Worm (Caenorhabditis elegans) whole organism, L4 larva: ENCODE results near the gene T05G5.1.
A peak's percentile ranks its signal among the peaks of the same experiment; 100 is the strongest.

Experiments
- F37D6.2 ChIP-seq: sonication (generic microtip); optimal IDR thresholded peaks from 2 replicates; lab custom pipeline; 2016; ENCODE audit warnings: mild to moderate bottlenecking, missing genetic modification characterization, missing compliant biosample characterization
- F44E2.7 ChIP-seq: fragments of 200-800 bp; sonication (Bioruptor generic); IDR thresholded peaks from 2 replicates; pipeline ENCODE4 v2.1.2; 2022; ENCODE audit warnings: missing genetic modification characterization, missing compliant biosample characterization
- T26A8.4 ChIP-seq: fragments of 200-800 bp; sonication (Bioruptor generic); IDR thresholded peaks from 2 replicates; pipeline ENCODE4 v1.3.6; 2022; ENCODE audit warnings: missing genetic modification characterization, missing compliant biosample characterization
- Y48G9A.11 ChIP-seq: fragments of 200-800 bp; sonication (Bioruptor generic); IDR thresholded peaks from 2 replicates; pipeline ENCODE4 v1.3.6; 2022; ENCODE audit warnings: missing genetic modification reagents, missing genetic modification characterization, missing compliant biosample characterization
- aha-1 ChIP-seq: fragments of 150-350 bp; peaks from one replicate; lab custom pipeline; 2014; ENCODE audit warnings: missing biosample characterization, missing genetic modification characterization
- aly-2 ChIP-seq: sonication (generic microtip); optimal IDR thresholded peaks from 2 replicates; lab custom pipeline; 2018; ENCODE audit warnings: missing biosample characterization, missing genetic modification characterization
- ama-1 ChIP-seq: fragments of 150-350 bp; optimal IDR thresholded peaks from 2 replicates; lab custom pipeline; 2014; ENCODE audit warnings: inconsistent platforms, mixed read lengths
- attf-4 ChIP-seq: sonication (generic microtip); optimal IDR thresholded peaks from 3 replicates; lab custom pipeline; 2017; ENCODE audit warnings: missing biosample characterization, missing genetic modification characterization
- ceh-32 ChIP-seq: sonication (generic microtip); optimal IDR thresholded peaks from 2 replicates; lab custom pipeline; 2016; ENCODE audit warnings: mild to moderate bottlenecking, missing genetic modification characterization, missing compliant biosample characterization; ENCODE audit not compliant: poor library complexity
- daf-16 ChIP-seq, 3 experiments: sonication (generic microtip); optimal IDR thresholded peaks; 2 replicates each; lab custom pipeline; 2016 to 2017; ENCODE audit warnings: missing genetic modification characterization in 3 of 3, missing genetic modification reagents in 3 of 3, mild to moderate bottlenecking in 2 of 3, missing compliant biosample characterization in 2 of 3, missing biosample characterization in 1 of 3, moderate library complexity in 1 of 3
- dmd-6 ChIP-seq: fragments of 200-800 bp; sonication (Bioruptor generic); IDR thresholded peaks from 2 replicates; pipeline ENCODE4 v1.3.6; 2022; ENCODE audit warnings: missing genetic modification reagents, missing genetic modification characterization, missing compliant biosample characterization
- egl-43 ChIP-seq: fragments of 200-800 bp; sonication (Bioruptor generic); IDR thresholded peaks from 2 replicates; pipeline ENCODE4 v1.3.6; 2022; ENCODE audit warnings: missing genetic modification reagents, missing genetic modification characterization, missing compliant biosample characterization
- fkh-10 ChIP-seq: fragments of 150-350 bp; optimal IDR thresholded peaks from 2 replicates; lab custom pipeline; 2014; ENCODE audit warnings: missing biosample characterization, missing genetic modification reagents, missing genetic modification characterization
- fos-1 ChIP-seq: fragments of 150-350 bp; optimal IDR thresholded peaks from 2 replicates; lab custom pipeline; 2014; ENCODE audit warnings: missing biosample characterization, missing genetic modification characterization
- gei-8 ChIP-seq: fragments of 200-800 bp; sonication (Bioruptor generic); optimal IDR thresholded peaks from 2 replicates; lab custom pipeline; 2018; ENCODE audit warnings: mild to moderate bottlenecking, missing genetic modification characterization, missing compliant biosample characterization
- hlh-11 ChIP-seq: fragments of 200-800 bp; sonication (Bioruptor generic); optimal IDR thresholded peaks from 2 replicates; lab custom pipeline; 2018; ENCODE audit warnings: mild to moderate bottlenecking, missing genetic modification characterization, missing compliant biosample characterization
- hlh-30 ChIP-seq: sonication (generic microtip); optimal IDR thresholded peaks from 2 replicates; lab custom pipeline; 2017; ENCODE audit warnings: antibody characterized with exemption, mild to moderate bottlenecking, missing genetic modification characterization, missing compliant biosample characterization; ENCODE audit not compliant: insufficient read depth
- hmg-1.1 ChIP-seq: fragments of 200-800 bp; sonication (Bioruptor generic); IDR thresholded peaks from 2 replicates; pipeline ENCODE4 v1.3.6; 2022; ENCODE audit warnings: missing genetic modification reagents, missing genetic modification characterization, missing compliant biosample characterization
- jun-1 ChIP-seq: fragments of 150-350 bp; optimal IDR thresholded peaks from 2 replicates; lab custom pipeline; 2014; ENCODE audit warnings: missing biosample characterization, missing genetic modification reagents, missing genetic modification characterization
- lim-7 ChIP-seq: fragments of 200-800 bp; sonication (Bioruptor generic); IDR thresholded peaks from 2 replicates; pipeline ENCODE4 v1.3.6; 2022; ENCODE audit warnings: missing genetic modification characterization, missing compliant biosample characterization
- lin-15B ChIP-seq: fragments of 150-350 bp; sonication (generic microtip); optimal IDR thresholded peaks from 3 replicates; lab custom pipeline; 2014; ENCODE audit warnings: missing biosample characterization, missing genetic modification characterization
- lin-38 ChIP-seq: fragments of 200-800 bp; sonication (Bioruptor generic); IDR thresholded peaks from 2 replicates; pipeline ENCODE4 v1.3.6; 2022; ENCODE audit warnings: missing genetic modification reagents, missing genetic modification characterization, missing compliant biosample characterization
- lir-3 ChIP-seq: sonication (generic microtip); optimal IDR thresholded peaks from 2 replicates; lab custom pipeline; 2016; ENCODE audit warnings: mild to moderate bottlenecking, missing genetic modification characterization, missing compliant biosample characterization
- lsy-2 ChIP-seq, 2 experiments: fragments of 150-350 bp in 1 of 2; sonication (generic microtip) in 1 of 2; optimal IDR thresholded peaks; 2 replicates each; lab custom pipeline; 2014 to 2017; ENCODE audit warnings: missing biosample characterization in 2 of 2, missing genetic modification characterization in 2 of 2
- mdl-1 ChIP-seq, 2 experiments: fragments of 150-350 bp in 1 of 2; sonication (generic microtip) in 1 of 2; optimal IDR thresholded peaks; 2 replicates each; lab custom pipeline; 2014 to 2017; ENCODE audit warnings: missing biosample characterization in 2 of 2, missing genetic modification characterization in 2 of 2
- mep-1 ChIP-seq: fragments of 150-350 bp; sonication (generic microtip); optimal IDR thresholded peaks from 3 replicates; lab custom pipeline; 2014; ENCODE audit warnings: missing biosample characterization, missing genetic modification characterization
- mes-2 ChIP-seq: sonication (generic microtip); optimal IDR thresholded peaks from 2 replicates; lab custom pipeline; 2016; ENCODE audit warnings: missing genotype, mild to moderate bottlenecking, missing genetic modification characterization, missing compliant biosample characterization; ENCODE audit not compliant: poor library complexity, severe bottlenecking
- mxl-3 ChIP-seq: fragments of 200-800 bp; sonication (Bioruptor generic); optimal IDR thresholded peaks from 2 replicates; lab custom pipeline; 2018; ENCODE audit warnings: mild to moderate bottlenecking, missing genetic modification characterization, missing compliant biosample characterization
- nhr-102 ChIP-seq: sonication (generic microtip); optimal IDR thresholded peaks from 2 replicates; lab custom pipeline; 2016; ENCODE audit warnings: mild to moderate bottlenecking, missing genetic modification characterization, moderate library complexity, missing compliant biosample characterization
- nhr-25 ChIP-seq: sonication (generic microtip); optimal IDR thresholded peaks from 2 replicates; lab custom pipeline; 2017; ENCODE audit warnings: missing genetic modification characterization, mild to moderate bottlenecking, missing compliant biosample characterization, antibody characterized with exemption, moderate library complexity, borderline replicate concordance; ENCODE audit not compliant: insufficient read depth
- nhr-42 ChIP-seq: fragments of 200-800 bp; sonication (Bioruptor generic); IDR thresholded peaks from 2 replicates; pipeline ENCODE4 v1.3.6; 2022; ENCODE audit warnings: missing genetic modification characterization, missing compliant biosample characterization
- nhr-48 ChIP-seq: sonication (generic microtip); optimal IDR thresholded peaks from 2 replicates; lab custom pipeline; 2016; ENCODE audit warnings: mild to moderate bottlenecking, missing genetic modification characterization, missing compliant biosample characterization
- rbr-2 ChIP-seq: sonication (generic microtip); optimal IDR thresholded peaks from 2 replicates; lab custom pipeline; 2016; ENCODE audit warnings: missing genotype, missing genetic modification characterization, missing compliant biosample characterization
- saeg-2 ChIP-seq: fragments of 200-800 bp; sonication (Bioruptor generic); IDR thresholded peaks from 2 replicates; pipeline ENCODE4 v1.3.6; 2022; ENCODE audit warnings: missing genetic modification reagents, missing genetic modification characterization, missing compliant biosample characterization
- sdz-12 ChIP-seq: fragments of 200-800 bp; sonication (Bioruptor generic); optimal IDR thresholded peaks from 2 replicates; lab custom pipeline; 2018; ENCODE audit warnings: mild to moderate bottlenecking, missing genetic modification characterization, missing compliant biosample characterization
- set-16 ChIP-seq: fragments of 200-800 bp; sonication (Bioruptor generic); IDR thresholded peaks from 2 replicates; pipeline ENCODE4 v1.3.6; 2022; ENCODE audit warnings: missing genetic modification reagents, missing genetic modification characterization, missing compliant biosample characterization
- snpc-4 ChIP-seq: fragments of 150-350 bp; optimal IDR thresholded peaks from 2 replicates; lab custom pipeline; 2014; ENCODE audit warnings: missing biosample characterization, missing genetic modification characterization
- tra-1 ChIP-seq: fragments of 200-800 bp; sonication (Bioruptor generic); IDR thresholded peaks from 2 replicates; pipeline ENCODE4 v1.3.6; 2022; ENCODE audit warnings: missing genetic modification reagents, missing genetic modification characterization, missing compliant biosample characterization
- unc-130 ChIP-seq: sonication (generic microtip); optimal IDR thresholded peaks from 2 replicates; lab custom pipeline; 2016; ENCODE audit warnings: missing genetic modification reagents, missing genetic modification characterization, missing compliant biosample characterization
- unc-62 ChIP-seq, 3 experiments: fragments of 150-350 bp in 1 of 3; sonication (generic microtip); optimal IDR thresholded peaks in 2 of 3; peaks in 1 of 3; 1 replicate in 1 of 3; 2 replicates in 2 of 3; lab custom pipeline; 2014 to 2017; ENCODE audit warnings: missing biosample characterization in 3 of 3, missing genetic modification characterization in 3 of 3, missing genetic modification reagents in 3 of 3, missing genotype in 1 of 3
- zfp-2 ChIP-seq: sonication (generic microtip); optimal IDR thresholded peaks from 2 replicates; lab custom pipeline; 2016; ENCODE audit warnings: mild to moderate bottlenecking, missing genetic modification characterization, missing compliant biosample characterization
- zip-11 ChIP-seq: fragments of 200-800 bp; sonication (Bioruptor generic); IDR thresholded peaks from 2 replicates; pipeline ENCODE4 v1.3.6; 2022; ENCODE audit warnings: missing genetic modification characterization, missing compliant biosample characterization

Gene T05G5.1

ce11 chrIII:9703747-9704605 is 39.2 kb downstream of the T05G5.1 start (continued):
- TF ChIP-seq hlh-30 (tag; lab: Kevin White, UChicago) (peak; percentile 31), fkh-10 (GFP tag; lab: Kevin White, UChicago) (peak; percentile 16), lin-38 (no peak), mdl-1 (tag; optimal IDR thresholded peaks at IDR 0.05; lab: Kevin White, UChicago) (no peak), T26A8.4 (GFP tag; lab: Robert Waterston, UW) (no peak), zfp-2 (no peak), mxl-3 (GFP tag; lab: Kevin White, UChicago) (peak; percentile 41), saeg-2 (no peak), gei-8 (GFP tag; lab: Kevin White, UChicago) (no peak), jun-1 (tag; lab: Kevin White, UChicago) (no peak), nhr-48 (tag; lab: Kevin White, UChicago) (no peak), zip-11 (no peak), lim-7 (GFP tag; lab: Robert Waterston, UW) (no peak), aly-2 (tag; lab: Kevin White, UChicago) (no peak), lir-3 (tag; lab: Kevin White, UChicago) (no peak), unc-130 (no peak), Y48G9A.11 (GFP tag; lab: Robert Waterston, UW) (no peak), rbr-2 (tag; lab: Kevin White, UChicago) (peak; percentile 73), ama-1 (no peak), tra-1 (GFP tag; lab: Robert Waterston, UW) (no peak), snpc-4 (no peak), F44E2.7 (GFP tag; lab: Robert Waterston, UW) (no peak), ceh-32 (tag; lab: Kevin White, UChicago) (no peak), lin-15B (no peak), attf-4 (tag; lab: Kevin White, UChicago) (no peak)

- peak; percentile 24 for TF ChIP-seq mes-2 (tag; lab: Kevin White, UChicago)
- TF ChIP-seq rbr-2 (tag; lab: Kevin White, UChicago): peak; percentile 3
- TF ChIP-seq mep-1 (tag; lab: Kevin White, UChicago): peak; percentile 23
- no peak for TF ChIP-seq nhr-42 (GFP tag; lab: Robert Waterston, UW)
- TF ChIP-seq aha-1 (tag; lab: Kevin White, UChicago): peak; percentile 72
- TF ChIP-seq unc-62 (GFP tag; optimal IDR thresholded peaks at IDR 0.05 in 1 of 2; lab: Kevin White, UChicago): peak in 1 of 2 experiments; percentile 38
- TF ChIP-seq unc-62 (tag; optimal IDR thresholded peaks at IDR 0.05; lab: Kevin White, UChicago): no peak
- TF ChIP-seq egl-43: 0 out of 2 replicates have a peak, but pooled peaks have one; percentile 15
- no peak for TF ChIP-seq fos-1
- TF ChIP-seq sdz-12 (GFP tag; lab: Kevin White, UChicago): no peak
- TF ChIP-seq hlh-11 (tag; lab: Kevin White, UChicago): peak; percentile 48
- TF ChIP-seq hmg-1.1 (GFP tag; lab: Robert Waterston, UW): peak; percentile 7; the same call in 1 of the 2 replicates
- TF ChIP-seq nhr-102 (tag; lab: Kevin White, UChicago): no peak
- TF ChIP-seq dmd-6 (GFP tag; lab: Robert Waterston, UW): peak; percentile 17; the same call in 1 of the 2 replicates
- no peak for TF ChIP-seq daf-16 (GFP tag; optimal IDR thresholded peaks at IDR 0.05; lab: Kevin White, UChicago)
- peak; percentile 20 for TF ChIP-seq daf-16 (tag; optimal IDR thresholded peaks at IDR 0.05; lab: Kevin White, UChicago)
- TF ChIP-seq hlh-30 (tag; lab: Kevin White, UChicago): peak; percentile 48
- peak; percentile 1 for TF ChIP-seq F37D6.2 (tag; lab: Kevin White, UChicago)
- peak; percentile 27; the same call in 1 of the 2 replicates for TF ChIP-seq set-16 (GFP tag; lab: Robert Waterston, UW)
- peak in 1 of 2 experiments; percentile 6 for TF ChIP-seq lsy-2 (tag; optimal IDR thresholded peaks at IDR 0.05; lab: Kevin White, UChicago)
- peak in 1 of 2 experiments; percentile 67 for TF ChIP-seq mdl-1 (tag; optimal IDR thresholded peaks at IDR 0.05; lab: Kevin White, UChicago)
- peak; percentile 31 for TF ChIP-seq nhr-25 (tag; lab: Kevin White, UChicago)
Measured at ce11 chrIII:9702665-9703252, 40.4 kb downstream of the T05G5.1 start.
